Worm (Caenorhabditis elegans): ENCODE measurements around the gene F56D6.19.

DNA sequence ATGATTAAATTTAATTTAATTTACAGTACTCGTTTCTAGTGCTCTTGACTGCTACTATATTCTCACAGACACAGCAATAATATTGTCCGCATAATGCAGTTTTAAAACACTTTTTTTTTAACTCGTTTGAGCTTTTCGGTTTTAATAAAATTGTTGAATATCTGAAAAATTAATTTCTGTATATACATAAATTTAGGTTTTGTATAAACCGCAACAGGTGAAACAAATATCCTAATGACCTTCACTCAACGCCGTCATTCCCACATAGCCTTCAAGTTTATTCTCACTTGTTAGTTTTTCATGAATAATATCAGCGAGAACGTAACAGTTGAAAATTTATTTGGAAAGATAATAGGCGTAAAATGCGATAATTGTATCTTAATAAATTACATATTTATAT is 4.9 kb downstream of the F56D6.19 start, which contains the start of gene srz-19:
- TF ChIP-seq lin-13 (GFP tag; optimal IDR thresholded peaks at IDR 0.05) (no peak), ceh-20 (GFP tag; IDR thresholded peaks at IDR 0.05) (no peak), mdt-29 (GFP tag; IDR thresholded peaks at IDR 0.05) (no peak), lir-3 (tag; optimal IDR thresholded peaks at IDR 0.05) (no peak), snpc-4 (tag; optimal IDR thresholded peaks at IDR 0.05) (no peak), zag-1 (tag; optimal IDR thresholded peaks at IDR 0.05) (no peak)

Measured in whole organism, L4 larva.